Worm (Caenorhabditis elegans): ENCODE results near the gene srh-148.
A peak's percentile ranks its signal among the peaks of the same experiment; 100 is the strongest.

Gene srh-148

ce11 chrV:15880705-15881104 is 22.5 kb upstream of the srh-148 start (continued):
- TF ChIP-seq unc-62 (GFP tag; optimal IDR thresholded peaks at IDR 0.05) (no peak), nhr-237 (tag; optimal IDR thresholded peaks at IDR 0.05) (no peak), nhr-28 (tag; optimal IDR thresholded peaks at IDR 0.05) (no peak), ztf-11 (tag; optimal IDR thresholded peaks at IDR 0.05) (no peak), sea-2 (GFP tag; optimal IDR thresholded peaks at IDR 0.05) (no peak), nfya-1 (tag; optimal IDR thresholded peaks at IDR 0.05; ENCODE audit: insufficient read depth) (peak; percentile 18)

DNA sequence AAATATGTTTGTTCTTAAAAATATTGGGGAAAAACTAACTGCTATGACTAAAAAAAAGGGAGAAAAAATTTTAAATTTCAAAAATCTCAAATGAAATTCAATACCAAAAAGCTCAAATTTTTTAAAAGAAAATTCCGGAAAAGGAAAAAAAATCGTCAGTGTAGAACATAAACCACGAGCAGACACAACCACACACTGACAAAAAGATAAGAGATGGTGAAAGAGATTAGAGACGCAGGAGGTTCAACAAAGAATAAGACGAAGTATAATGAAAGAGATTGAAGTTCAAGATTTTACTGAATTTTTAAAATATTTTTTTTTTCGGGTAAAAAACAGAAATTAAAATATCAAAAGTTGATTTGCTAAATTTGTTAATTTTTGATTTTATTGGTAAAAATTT is 21.8 kb upstream of the srh-148 start:
- TF ChIP-seq pha-4 (tag; optimal IDR thresholded peaks at IDR 0.05): peak; percentile 26
- TF ChIP-seq elt-2 (tag; optimal IDR thresholded peaks at IDR 0.05): peak; percentile 52
- TF ChIP-seq nhr-237 (tag; optimal IDR thresholded peaks at IDR 0.05): no peak
- TF ChIP-seq fkh-2 (tag; optimal IDR thresholded peaks at IDR 0.05): no peak
- no peak for TF ChIP-seq skn-1 (tag; optimal IDR thresholded peaks at IDR 0.05)
- TF ChIP-seq R02D3.7 (tag; optimal IDR thresholded peaks at IDR 0.05): no peak
- peak; percentile 66 for TF ChIP-seq pqm-1 (tag; optimal IDR thresholded peaks at IDR 0.05)

DNA sequence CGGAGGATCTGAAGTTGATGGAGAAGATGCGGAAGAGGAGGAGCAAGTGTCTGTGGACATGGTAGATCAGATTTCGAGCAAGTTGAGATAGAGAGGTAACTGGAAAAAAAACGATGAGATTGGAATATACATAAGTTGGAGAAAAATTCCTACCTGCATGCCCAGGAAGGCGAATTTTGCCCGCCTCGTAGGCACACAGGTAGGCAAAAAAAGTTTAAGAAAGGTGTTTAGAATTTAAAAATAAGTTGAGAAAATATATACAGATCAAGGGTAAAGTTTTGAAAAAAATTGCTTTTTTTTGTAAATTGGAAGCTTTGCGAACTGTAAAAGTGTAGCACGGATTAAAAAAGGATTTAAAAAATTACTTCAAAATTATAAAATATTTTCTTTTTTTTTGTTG is 21.3 kb upstream of the srh-148 start, which contains the start of gene nhr-84:
Gene nhr-84 (minus strand): TSS at position 101 of the 400 bp plus-strand sequence.
- TF ChIP-seq ZK546.5 (tag; optimal IDR thresholded peaks at IDR 0.05): no peak
- no peak for TF ChIP-seq aly-2 (tag; optimal IDR thresholded peaks at IDR 0.05)
- TF ChIP-seq nhr-28 (tag; optimal IDR thresholded peaks at IDR 0.05): no peak
- TF ChIP-seq ztf-11 (tag; optimal IDR thresholded peaks at IDR 0.05): no peak

- TF ChIP-seq ztf-11 (tag; optimal IDR thresholded peaks at IDR 0.05) (no peak), elt-2 (tag; optimal IDR thresholded peaks at IDR 0.05) (peak; percentile 25)
Measured at ce11 chrV:15876308-15876707, 18.1 kb upstream of the srh-148 start, which contains the start of gene nhr-102. TSS of gene nhr-102 (minus strand) at chrV:15876408.

ce11 chrV:15873762-15874161 is 15.6 kb upstream of the srh-148 start:
- TF ChIP-seq nhr-237 (tag; optimal IDR thresholded peaks at IDR 0.05) (no peak), unc-39 (tag; optimal IDR thresholded peaks at IDR 0.05) (no peak), nhr-11 (tag; optimal IDR thresholded peaks at IDR 0.05) (peak; percentile 18), nhr-23 (tag; optimal IDR thresholded peaks at IDR 0.05) (no peak), elt-1 (tag; optimal IDR thresholded peaks at IDR 0.05) (no peak), ceh-82 (tag; optimal IDR thresholded peaks at IDR 0.05) (peak; percentile 66), fkh-10 (GFP tag; optimal IDR thresholded peaks at IDR 0.05) (no peak), egl-5 (tag; optimal IDR thresholded peaks at IDR 0.05) (no peak), zag-1 (tag; optimal IDR thresholded peaks at IDR 0.05) (no peak), hmg-11 (tag; optimal IDR thresholded peaks at IDR 0.05) (no peak), pqm-1 (tag; optimal IDR thresholded peaks at IDR 0.05) (peak; percentile 53), ZK546.5 (tag; optimal IDR thresholded peaks at IDR 0.05) (no peak), R02D3.7 (tag; optimal IDR thresholded peaks at IDR 0.05) (peak; percentile 36), lin-15B (tag; optimal IDR thresholded peaks at IDR 0.05) (peak; percentile 36), ceh-9 (tag; optimal IDR thresholded peaks at IDR 0.05) (no peak), elt-2 (tag; optimal IDR thresholded peaks at IDR 0.05) (peak; percentile 69), mdl-1 (tag; optimal IDR thresholded peaks at IDR 0.05) (no peak), ztf-4 (tag; optimal IDR thresholded peaks at IDR 0.05) (peak; percentile 36), egl-27 (tag; optimal IDR thresholded peaks at IDR 0.05) (no peak), pha-4 (tag; optimal IDR thresholded peaks at IDR 0.05) (no peak), fos-1 (tag; optimal IDR thresholded peaks at IDR 0.05) (no peak), sea-2 (GFP tag; optimal IDR thresholded peaks at IDR 0.05) (no peak), nhr-43 (tag; optimal IDR thresholded peaks at IDR 0.05; ENCODE audit: poor library complexity, severe bottlenecking) (peak; percentile 87), fkh-2 (tag; optimal IDR thresholded peaks at IDR 0.05) (no peak), ama-1 (optimal IDR thresholded peaks at IDR 0.05) (peak; percentile 34), ztf-11 (tag; optimal IDR thresholded peaks at IDR 0.05) (no peak), lin-39 (tag; optimal IDR thresholded peaks at IDR 0.05) (peak; percentile 86), nhr-77 (tag; optimal IDR thresholded peaks at IDR 0.05) (peak; percentile 45), elt-3 (tag; optimal IDR thresholded peaks at IDR 0.05) (peak in 1 of 3 experiments; percentile 67), nfya-1 (tag; optimal IDR thresholded peaks at IDR 0.05; ENCODE audit: insufficient read depth) (peak; percentile 69), unc-62 (GFP tag; optimal IDR thresholded peaks at IDR 0.05) (no peak), jun-1 (tag; optimal IDR thresholded peaks at IDR 0.05) (peak; percentile 52), ceh-28 (tag; optimal IDR thresholded peaks at IDR 0.05) (no peak), lsy-12 (tag; optimal IDR thresholded peaks at IDR 0.05) (peak; percentile 66), aly-2 (tag; optimal IDR thresholded peaks at IDR 0.05) (no peak), nhr-12 (tag; optimal IDR thresholded peaks at IDR 0.05) (no peak), nhr-76 (tag; optimal IDR thresholded peaks at IDR 0.05) (no peak), ceh-16 (tag; optimal IDR thresholded peaks at IDR 0.05) (peak; percentile 13), tbx-2 (tag; optimal IDR thresholded peaks at IDR 0.05) (no peak), snpc-4 (tag; optimal IDR thresholded peaks at IDR 0.05) (peak; percentile 35), daf-12 (tag; optimal IDR thresholded peaks at IDR 0.05) (no peak), mml-1 (tag; optimal IDR thresholded peaks at IDR 0.05) (no peak), nhr-28 (tag; optimal IDR thresholded peaks at IDR 0.05) (no peak)
